Worm (Caenorhabditis elegans): ENCODE data around the gene trxr-1.

DNA sequence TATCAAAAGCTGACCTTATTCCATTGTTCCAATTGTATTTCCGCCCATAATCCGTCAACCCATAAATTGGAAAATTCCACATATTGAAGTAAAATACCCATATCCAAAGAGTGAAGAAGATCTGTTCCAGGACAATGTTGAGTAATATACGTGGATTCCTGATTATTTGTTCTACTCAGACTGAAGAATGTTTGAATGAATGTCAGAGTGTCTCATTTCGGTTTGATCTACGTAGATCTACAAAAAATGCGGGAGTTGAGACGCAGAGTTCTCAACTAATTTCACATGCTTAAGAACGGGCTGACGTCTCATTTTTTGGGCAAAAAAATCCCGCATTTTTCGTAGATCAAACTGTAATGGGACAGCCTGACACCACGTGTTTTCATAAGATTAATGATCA is 39.3 kb upstream of the trxr-1 start, which contains the start of gene nhr-249:
- TF ChIP-seq nhr-237 (tag; optimal IDR thresholded peaks at IDR 0.05) (no peak), ceh-16 (tag; optimal IDR thresholded peaks at IDR 0.05) (no peak), ceh-28 (tag; optimal IDR thresholded peaks at IDR 0.05) (no peak), ama-1 (optimal IDR thresholded peaks at IDR 0.05) (no peak), ztf-11 (tag; optimal IDR thresholded peaks at IDR 0.05) (no peak), elt-3 (tag; optimal IDR thresholded peaks at IDR 0.05) (no peak), lin-15B (tag; optimal IDR thresholded peaks at IDR 0.05) (no peak), nhr-12 (tag; optimal IDR thresholded peaks at IDR 0.05) (no peak), skn-1 (tag; optimal IDR thresholded peaks at IDR 0.05) (no peak), R02D3.7 (tag; optimal IDR thresholded peaks at IDR 0.05) (no peak), pqm-1 (tag; optimal IDR thresholded peaks at IDR 0.05) (no peak), nhr-23 (tag; optimal IDR thresholded peaks at IDR 0.05) (no peak), hmg-11 (tag; optimal IDR thresholded peaks at IDR 0.05) (no peak)

Measured in whole organism, L3 larva.